Fruit fly (Drosophila melanogaster): ENCODE results near the gene CG2100.

The CG2100 gene

DNA sequence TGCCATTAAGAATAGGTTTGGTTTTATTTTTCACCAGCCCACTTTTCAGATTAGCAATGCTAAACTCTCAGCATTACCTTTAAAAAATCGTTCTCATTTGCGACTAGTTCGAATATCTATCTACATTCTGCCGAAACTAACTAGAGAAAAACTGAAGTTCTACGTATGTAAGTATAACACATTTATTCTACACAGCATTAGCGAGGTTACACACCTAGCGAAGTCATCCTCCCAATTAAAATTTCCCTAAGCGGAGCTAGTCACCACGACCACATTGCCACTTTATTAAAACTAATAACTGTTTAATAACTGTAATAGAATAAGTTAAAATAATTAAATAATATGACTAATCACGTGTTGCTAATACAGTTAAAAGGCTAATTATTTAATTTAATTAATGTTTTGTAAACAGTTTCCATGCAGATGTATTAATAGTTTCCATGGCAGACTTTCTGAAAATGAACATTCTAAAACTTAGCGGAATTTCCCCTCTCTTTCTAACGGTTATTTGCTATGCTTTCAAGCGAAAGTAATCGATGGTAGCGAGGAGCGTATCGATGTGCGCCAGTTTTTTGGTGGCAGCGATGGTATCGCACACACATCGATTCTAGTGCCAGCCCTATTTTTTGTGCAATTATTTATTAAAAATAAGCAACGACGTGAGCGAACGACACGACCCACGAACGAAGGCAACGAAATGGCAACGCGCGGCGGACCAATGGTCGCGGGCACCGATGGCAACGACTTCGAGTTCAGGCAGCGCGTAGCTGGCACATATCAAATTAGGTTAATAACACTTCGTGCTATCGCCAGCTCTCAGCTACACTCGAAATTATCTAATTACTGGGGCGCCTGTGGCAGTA lies 42.8 kb upstream of the CG2100 start, which contains the start of gene jagn (continued):
- no peak for TF ChIP-seq CG10274 (GFP tag; optimal IDR thresholded peaks at IDR 0.05)
- TF ChIP-seq sna (GFP tag; IDR thresholded peaks at IDR 0.05; ENCODE audit: partially characterized antibody), result peak; percentile 99
- TF ChIP-seq z (GFP tag; IDR thresholded peaks at IDR 0.05), result no peak
- TF ChIP-seq CG3163 (GFP tag; optimal IDR thresholded peaks at IDR 0.05), result peak; percentile 42
- peak; percentile 73 for TF ChIP-seq H2.0 (GFP tag; IDR thresholded peaks at IDR 0.05)
- TF ChIP-seq stwl (tag; optimal IDR thresholded peaks at IDR 0.05), result peak; percentile 54
- TF ChIP-seq dmrt99B (tag; optimal IDR thresholded peaks at IDR 0.05), result no peak
- TF ChIP-seq lilli (GFP tag; optimal IDR thresholded peaks at IDR 0.05), result peak; percentile 82
- TF ChIP-seq Fer2 (tag; optimal IDR thresholded peaks at IDR 0.05), result no peak
- no peak for TF ChIP-seq schlank (tag; optimal IDR thresholded peaks at IDR 0.05)
- TF ChIP-seq lab (GFP tag; optimal IDR thresholded peaks at IDR 0.05), result peak; percentile 63
- no peak; the same call in 2 of the 3 replicates for TF ChIP-seq CG14050 (GFP tag; IDR thresholded peaks at IDR 0.05)
- peak; percentile 66 for TF ChIP-seq Antp (GFP tag; optimal IDR thresholded peaks at IDR 0.05)
- TF ChIP-seq CG16813 (GFP tag; IDR thresholded peaks at IDR 0.05; ENCODE audit: partially characterized antibody), result peak; percentile 100
- peak; percentile 71 for TF ChIP-seq row (GFP tag; IDR thresholded peaks at IDR 0.05)
- TF ChIP-seq CG17361 (GFP tag; IDR thresholded peaks at IDR 0.05), result peak; percentile 70; the same call in 2 of the 3 replicates
- TF ChIP-seq Atf3 (GFP tag; optimal IDR thresholded peaks at IDR 0.05), result no peak
- TF ChIP-seq otp (GFP tag; IDR thresholded peaks at IDR 0.05), result peak; percentile 68; the same call in 2 of the 3 replicates
- no peak for TF ChIP-seq CG3726 (GFP tag; IDR thresholded peaks at IDR 0.05)
- peak; percentile 52 for TF ChIP-seq Aef1 (GFP tag; IDR thresholded peaks at IDR 0.05)
- peak; percentile 52 to 76 for TF ChIP-seq Pdp1 (GFP tag; optimal IDR thresholded peaks at IDR 0.05)
- no peak for TF ChIP-seq gt (GFP tag; IDR thresholded peaks at IDR 0.05)
- TF ChIP-seq Atf-2 (GFP tag; optimal IDR thresholded peaks at IDR 0.05), result peak; percentile 17
- TF ChIP-seq CG14667 (GFP tag; IDR thresholded peaks at IDR 0.05), result peak; percentile 27
- TF ChIP-seq CG15696 (tag; optimal IDR thresholded peaks at IDR 0.05), result peak; percentile 13
- TF ChIP-seq CG2199 (GFP tag; IDR thresholded peaks at IDR 0.05), result peak; percentile 91
- TF ChIP-seq CG7357 (GFP tag; IDR thresholded peaks at IDR 0.05), result no peak
- no peak for TF ChIP-seq Dfd (GFP tag; optimal IDR thresholded peaks at IDR 0.05)
- peak; percentile 33; the same call in 1 of the 3 replicates for TF ChIP-seq H15 (GFP tag; IDR thresholded peaks at IDR 0.05)
- TF ChIP-seq CG4328 (GFP tag; optimal IDR thresholded peaks at IDR 0.05), result peak; percentile 59
- no peak for TF ChIP-seq CG8359 (GFP tag; optimal IDR thresholded peaks at IDR 0.05; ENCODE audit: borderline replicate concordance)
- TF ChIP-seq salm (tag; optimal IDR thresholded peaks at IDR 0.05), result no peak
- no peak for TF ChIP-seq Gsc (GFP tag; IDR thresholded peaks at IDR 0.05)
- peak; percentile 78 for TF ChIP-seq CG7987 (GFP tag; optimal IDR thresholded peaks at IDR 0.05)
- TF ChIP-seq slp2 (GFP tag; optimal IDR thresholded peaks at IDR 0.05), result peak; percentile 25
- peak; percentile 31 for TF ChIP-seq psq (GFP tag; optimal IDR thresholded peaks at IDR 0.05)
- TF ChIP-seq CG15269 (tag; optimal IDR thresholded peaks at IDR 0.05), result peak; percentile 38
- TF ChIP-seq Scr (GFP tag; IDR thresholded peaks at IDR 0.05; ENCODE audit: partially characterized antibody), result peak; percentile 99
- TF ChIP-seq CG3407 (GFP tag; optimal IDR thresholded peaks at IDR 0.05), result no peak
- TF ChIP-seq repo (GFP tag; optimal IDR thresholded peaks at IDR 0.05), result peak; percentile 36
- TF ChIP-seq ftz-f1 (GFP tag; optimal IDR thresholded peaks at IDR 0.05), result no peak
- TF ChIP-seq CG1602 (GFP tag; optimal IDR thresholded peaks at IDR 0.05), result peak; percentile 16
- peak; percentile 59 for TF ChIP-seq CG12104 (GFP tag; optimal IDR thresholded peaks at IDR 0.05)
- peak; percentile 46 for TF ChIP-seq maf-S (GFP tag; optimal IDR thresholded peaks at IDR 0.05)
- peak; percentile 75 for TF ChIP-seq NfI (GFP tag; optimal IDR thresholded peaks at IDR 0.05)
- peak; percentile 90 for TF ChIP-seq Rfx (GFP tag; IDR thresholded peaks at IDR 0.05)
- TF ChIP-seq CG6175 (GFP tag; IDR thresholded peaks at IDR 0.05), result 0 out of 3 replicates have a peak, but pooled peaks have one; percentile 43
- TF ChIP-seq CG10543 (GFP tag; optimal IDR thresholded peaks at IDR 0.05), result no peak
- TF ChIP-seq Hr3 (GFP tag; optimal IDR thresholded peaks at IDR 0.05), result peak; percentile 45

All from whole organism, embryonic.